Fruit fly (Drosophila melanogaster): ENCODE results near the gene Daxx.

The Daxx gene

DNA sequence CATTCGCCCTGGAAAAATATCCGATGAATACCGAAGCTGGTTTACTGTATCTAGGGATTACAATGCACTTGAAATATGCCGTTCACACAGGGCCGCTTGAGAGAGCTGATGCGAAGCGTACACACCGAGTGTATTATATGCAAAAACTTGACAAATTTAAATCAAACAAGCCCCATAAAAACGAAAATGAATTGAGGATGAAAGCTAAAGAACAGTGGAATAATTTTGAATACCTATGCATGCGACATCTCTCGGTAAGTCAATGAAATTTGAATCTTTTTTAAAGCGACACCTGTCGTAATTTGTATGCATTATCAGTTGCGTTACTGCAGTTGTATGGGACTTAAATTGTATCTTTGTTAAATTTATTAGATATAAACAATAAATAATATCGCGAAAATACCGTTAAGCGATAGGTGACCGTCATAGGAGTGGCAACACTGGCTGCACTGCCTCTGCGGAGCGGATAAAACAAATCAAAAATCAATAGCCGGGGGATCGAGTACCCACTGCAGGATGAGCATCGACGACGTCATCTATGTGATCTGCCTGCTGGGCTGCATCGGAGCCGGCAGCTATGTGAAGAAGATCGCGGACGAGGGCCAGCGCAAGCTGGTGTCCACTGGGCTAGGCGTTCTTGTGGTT lies 24.7 kb upstream of the Daxx start, which contains the start of gene frj (continued):
- TF ChIP-seq trh (GFP tag; optimal IDR thresholded peaks at IDR 0.05) (no peak), CG3281 (GFP tag; optimal IDR thresholded peaks at IDR 0.05) (peak; percentile 49), CG30431 (GFP tag; optimal IDR thresholded peaks at IDR 0.05) (peak; percentile 51), YL-1 (GFP tag; optimal IDR thresholded peaks at IDR 0.05) (peak; percentile 51), CG1024 (GFP tag; IDR thresholded peaks at IDR 0.05) (peak; percentile 79), D (optimal IDR thresholded peaks at IDR 0.05) (peak; percentile 29), D (GFP tag; optimal IDR thresholded peaks at IDR 0.05) (peak; percentile 36), E2f1 (GFP tag; IDR thresholded peaks at IDR 0.05) (0 out of 2 replicates have a peak, but pooled peaks have one; percentile 32), CG12236 (GFP tag; optimal IDR thresholded peaks at IDR 0.05) (peak; percentile 31), Drgx (GFP tag; IDR thresholded peaks at IDR 0.05) (peak; percentile 36; the same call in 1 of the 2 replicates), insv (GFP tag; optimal IDR thresholded peaks at IDR 0.05) (peak in 1 of 2 experiments; percentile 32), CG31441 (GFP tag; IDR thresholded peaks at IDR 0.05) (peak; percentile 73), CG10431 (GFP tag; optimal IDR thresholded peaks at IDR 0.05) (no peak), her (GFP tag; optimal IDR thresholded peaks at IDR 0.05) (peak; percentile 48), CrebB (tag; optimal IDR thresholded peaks at IDR 0.05) (no peak), CG3838 (GFP tag; optimal IDR thresholded peaks at IDR 0.05) (peak; percentile 54), CG14860 (GFP tag; IDR thresholded peaks at IDR 0.05; ENCODE audit: partially characterized antibody) (peak; percentile 60; the same call in 2 of the 3 replicates), sug (tag; optimal IDR thresholded peaks at IDR 0.05) (peak; percentile 57), CG3995 (GFP tag; optimal IDR thresholded peaks at IDR 0.05) (peak; percentile 59), CG14667 (GFP tag; IDR thresholded peaks at IDR 0.05) (peak; percentile 34; the same call in 1 of the 2 replicates), croc (GFP tag; conservative IDR thresholded peaks at IDR 0.05) (peak; percentile 30; the same call in 1 of the 3 replicates), slp2 (GFP tag; optimal IDR thresholded peaks at IDR 0.05) (peak; percentile 56), CG8478 (optimal IDR thresholded peaks at IDR 0.05) (no peak), wor (GFP tag; IDR thresholded peaks at IDR 0.05) (no peak), CG11085 (GFP tag; IDR thresholded peaks at IDR 0.05) (peak; percentile 61), CG10147 (GFP tag; optimal IDR thresholded peaks at IDR 0.05) (peak; percentile 50), pnt (GFP tag; optimal IDR thresholded peaks at IDR 0.05) (peak; percentile 81), yki (optimal IDR thresholded peaks at IDR 0.05) (no peak), ems (GFP tag; optimal IDR thresholded peaks at IDR 0.05) (peak; percentile 56), Chrac-16 (GFP tag; optimal IDR thresholded peaks at IDR 0.05) (peak; percentile 63), CG14050 (GFP tag; IDR thresholded peaks at IDR 0.05) (0 out of 3 replicates have a peak, but pooled peaks have one; percentile 32), CG10979 (tag; optimal IDR thresholded peaks at IDR 0.05) (peak; percentile 48), Sry-β (GFP tag; optimal IDR thresholded peaks at IDR 0.05) (no peak), Dad (GFP tag; optimal IDR thresholded peaks at IDR 0.05) (peak; percentile 37), pzg (GFP tag; optimal IDR thresholded peaks at IDR 0.05) (peak; percentile 92), CG17361 (GFP tag; IDR thresholded peaks at IDR 0.05) (peak; percentile 74), bcd (GFP tag; optimal IDR thresholded peaks at IDR 0.05) (peak; percentile 68), vvl (GFP tag; IDR thresholded peaks at IDR 0.05) (peak; percentile 82; the same call in 1 of the 2 replicates), fu2 (GFP tag; optimal IDR thresholded peaks at IDR 0.05) (peak; percentile 53), CG2199 (GFP tag; IDR thresholded peaks at IDR 0.05) (no peak), CG15269 (tag; optimal IDR thresholded peaks at IDR 0.05) (peak; percentile 69), Xrp1 (GFP tag; IDR thresholded peaks at IDR 0.05) (peak; percentile 59; the same call in 1 of the 2 replicates), CG14965 (GFP tag; optimal IDR thresholded peaks at IDR 0.05; ENCODE audit: borderline replicate concordance) (no peak), Dfd (GFP tag; optimal IDR thresholded peaks at IDR 0.05) (peak in 1 of 2 experiments; percentile 62), Hr51 (GFP tag; optimal IDR thresholded peaks at IDR 0.05) (peak; percentile 60 to 64), CG8924 (tag; optimal IDR thresholded peaks at IDR 0.05) (peak; percentile 60), Bgb (GFP tag; IDR thresholded peaks at IDR 0.05; ENCODE audit: partially characterized antibody) (peak; percentile 59; the same call in 1 of the 2 replicates), CG12744 (GFP tag; optimal IDR thresholded peaks at IDR 0.05) (peak; percentile 12), crol (GFP tag; IDR thresholded peaks at IDR 0.05) (no peak; the same call in none of the 2 replicates), bsh (GFP tag; optimal IDR thresholded peaks at IDR 0.05) (peak in 1 of 2 experiments; percentile 39)

Measured in whole organism, embryonic.